Fruit fly (Drosophila melanogaster) whole organism, embryonic: ENCODE results near the gene CalpB.
A peak's percentile ranks its signal among the peaks of the same experiment; 100 is the strongest.

Source experiments
- Adf1 ChIP-seq: fragments of 200-800 bp; sonication (Bioruptor generic); IDR thresholded peaks from 2 replicates; pipeline ENCODE4 v1.3.6; 2022; ENCODE audit warnings: missing biosample characterization, missing genetic modification characterization
- Aef1 ChIP-seq: fragments of 200-800 bp; sonication (Bioruptor generic); IDR thresholded peaks from 3 replicates; pipeline ENCODE4 v1.3.6; 2022; ENCODE audit warnings: missing biosample characterization, missing genetic modification characterization
- CG10267 ChIP-seq: fragments of 200-800 bp; sonication (Bioruptor generic); optimal IDR thresholded peaks from 2 replicates; lab custom pipeline; 2018; ENCODE audit warnings: missing biosample characterization, mild to moderate bottlenecking, missing genetic modification characterization, moderate library complexity
- CG16813 ChIP-seq: fragments of 200-800 bp; sonication (Bioruptor generic); IDR thresholded peaks from 3 replicates; pipeline ENCODE4 v1.3.6; 2022; ENCODE audit warnings: missing biosample characterization, missing genetic modification characterization; ENCODE audit not compliant: partially characterized antibody
- CG32767 ChIP-seq: fragments of 200-800 bp; sonication (Bioruptor generic); IDR thresholded peaks from 2 replicates; pipeline ENCODE4 v1.3.6; 2022; ENCODE audit warnings: missing biosample characterization, missing genetic modification characterization
- CG3281 ChIP-seq: fragments of 200-800 bp; sonication (Bioruptor generic); optimal IDR thresholded peaks from 3 replicates; lab custom pipeline; 2017; ENCODE audit warnings: missing biosample characterization, mild to moderate bottlenecking, missing genetic modification characterization
- CG34376 ChIP-seq: fragments of 200-800 bp; sonication (Bioruptor generic); optimal IDR thresholded peaks from 2 replicates; lab custom pipeline; 2018; ENCODE audit warnings: missing biosample characterization, mild to moderate bottlenecking, missing genetic modification characterization
- CG4360 ChIP-seq: fragments of 200-800 bp; sonication (Bioruptor generic); IDR thresholded peaks from 2 replicates; pipeline ENCODE4 v1.3.6; 2022; ENCODE audit warnings: missing biosample characterization, missing genetic modification characterization
- CG6791 ChIP-seq: fragments of 200-800 bp; sonication (Bioruptor generic); IDR thresholded peaks from 3 replicates; pipeline ENCODE4 v1.3.6; 2022; ENCODE audit warnings: missing biosample characterization, missing genetic modification characterization; ENCODE audit not compliant: partially characterized antibody
- CG6854 ChIP-seq: fragments of 200-800 bp; sonication (Bioruptor generic); optimal IDR thresholded peaks from 3 replicates; lab custom pipeline; 2017; ENCODE audit warnings: missing biosample characterization, mild to moderate bottlenecking, missing genetic modification characterization
- Dp ChIP-seq: fragments of 200-800 bp; sonication (Bioruptor generic); optimal IDR thresholded peaks from 2 replicates; lab custom pipeline; 2018; ENCODE audit warnings: missing biosample characterization, mild to moderate bottlenecking, missing genetic modification characterization, moderate library complexity
- E2f2 ChIP-seq: fragments of 200-800 bp; sonication (Bioruptor generic); IDR thresholded peaks from 2 replicates; pipeline ENCODE4 v1.3.6; 2022; ENCODE audit warnings: missing biosample characterization, missing genetic modification characterization
- Gsc ChIP-seq: fragments of 200-800 bp; sonication (Bioruptor generic); IDR thresholded peaks from 2 replicates; pipeline ENCODE4 v1.3.6; 2022; ENCODE audit warnings: missing biosample characterization, missing genetic modification characterization
- HLH4C ChIP-seq: fragments of 200-800 bp; sonication (Bioruptor generic); IDR thresholded peaks from 3 replicates; pipeline ENCODE4 v1.3.6; 2022; ENCODE audit warnings: missing biosample characterization, missing genetic modification characterization; ENCODE audit not compliant: partially characterized antibody
- HLH54F ChIP-seq: fragments of 200-800 bp; sonication (Bioruptor generic); optimal IDR thresholded peaks from 3 replicates; lab custom pipeline; 2016; ENCODE audit warnings: missing biosample characterization, missing genetic modification characterization
- HLHmδ ChIP-seq: fragments of 200-800 bp; sonication (Bioruptor generic); optimal IDR thresholded peaks from 2 replicates; lab custom pipeline; 2018; ENCODE audit warnings: missing biosample characterization, mild to moderate bottlenecking, missing genetic modification characterization, moderate library complexity
- Hsf ChIP-seq: fragments of 200-800 bp; sonication (Bioruptor generic); optimal IDR thresholded peaks from 3 replicates; lab custom pipeline; 2016; ENCODE audit warnings: missing biosample characterization, missing genetic modification characterization
- Kr ChIP-seq: fragments of 200-800 bp; sonication (Bioruptor generic); optimal IDR thresholded peaks from 2 replicates; lab custom pipeline; 2017; ENCODE audit warnings: missing biosample characterization, mild to moderate bottlenecking, missing genetic modification characterization
- MBD-R2 ChIP-seq: fragments of 200-800 bp; sonication (Bioruptor generic); IDR thresholded peaks from 2 replicates; pipeline ENCODE4 v1.3.6; 2022; ENCODE audit warnings: missing biosample characterization, missing genetic modification characterization
- Mes4 ChIP-seq: fragments of 200-800 bp; sonication (Bioruptor generic); optimal IDR thresholded peaks from 2 replicates; lab custom pipeline; 2016; ENCODE audit warnings: missing biosample characterization, missing genetic modification characterization
- Six4 ChIP-seq: fragments of 200-800 bp; sonication (Bioruptor generic); optimal IDR thresholded peaks from 2 replicates; lab custom pipeline; 2016; ENCODE audit warnings: missing biosample characterization, missing genetic modification characterization
- ara ChIP-seq: fragments of 200-800 bp; sonication (Bioruptor generic); IDR thresholded peaks from 2 replicates; pipeline ENCODE4 v1.3.6; 2022; ENCODE audit warnings: missing biosample characterization, missing genetic modification characterization
- az2 ChIP-seq: fragments of 200-800 bp; sonication (Bioruptor generic); optimal IDR thresholded peaks from 3 replicates; lab custom pipeline; 2016; ENCODE audit warnings: missing biosample characterization, missing genetic modification characterization
- cg ChIP-seq: fragments of 200-800 bp; sonication (Bioruptor generic); optimal IDR thresholded peaks from 3 replicates; lab custom pipeline; 2019; ENCODE audit warnings: missing biosample characterization, mild to moderate bottlenecking, missing genetic modification characterization, moderate library complexity
- chn ChIP-seq: fragments of 200-800 bp; sonication (Bioruptor generic); optimal IDR thresholded peaks from 2 replicates; lab custom pipeline; 2016; ENCODE audit warnings: missing biosample characterization, missing genetic modification characterization
- danr ChIP-seq: fragments of 200-800 bp; sonication (Bioruptor generic); IDR thresholded peaks from 2 replicates; pipeline ENCODE4 v1.3.6; 2022; ENCODE audit warnings: missing biosample characterization, missing genetic modification characterization
- disco-r ChIP-seq: fragments of 200-800 bp; sonication (Bioruptor generic); optimal IDR thresholded peaks from 2 replicates; lab custom pipeline; 2016; ENCODE audit warnings: missing biosample characterization, missing genetic modification characterization
- en ChIP-seq: fragments of 200-800 bp; sonication (Bioruptor generic); optimal IDR thresholded peaks from 2 replicates; lab custom pipeline; 2016; ENCODE audit warnings: missing biosample characterization, missing genetic modification characterization
- exex ChIP-seq: fragments of 200-800 bp; sonication (Bioruptor generic); optimal IDR thresholded peaks from 4 replicates; lab custom pipeline; 2018; ENCODE audit warnings: missing biosample characterization, mild to moderate bottlenecking, missing genetic modification characterization, moderate library complexity
- fd96Cb ChIP-seq: fragments of 200-800 bp; sonication (Bioruptor generic); optimal IDR thresholded peaks from 2 replicates; lab custom pipeline; 2018; ENCODE audit warnings: missing biosample characterization, mild to moderate bottlenecking, missing genetic modification characterization, moderate library complexity
- fu2 ChIP-seq: fragments of 200-800 bp; sonication (Bioruptor generic); optimal IDR thresholded peaks from 2 replicates; lab custom pipeline; 2016; ENCODE audit warnings: missing biosample characterization, missing genetic modification characterization
- gcm ChIP-seq: fragments of 200-800 bp; sonication (Bioruptor generic); optimal IDR thresholded peaks from 2 replicates; lab custom pipeline; 2019; ENCODE audit warnings: missing biosample characterization, mild to moderate bottlenecking, missing genetic modification characterization, moderate library complexity
- grn ChIP-seq: fragments of 200-800 bp; sonication (Bioruptor generic); optimal IDR thresholded peaks from 3 replicates; lab custom pipeline; 2017; ENCODE audit warnings: missing biosample characterization, missing genetic modification characterization
- ham ChIP-seq: fragments of 200-800 bp; sonication (Bioruptor generic); IDR thresholded peaks from 2 replicates; pipeline ENCODE4 v1.3.6; 2022; ENCODE audit warnings: missing biosample characterization, missing genetic modification characterization
- hkb ChIP-seq, 2 experiments: fragments of 200-800 bp in 1 of 2; fragments of >200 bp in 1 of 2; sonication (Bioruptor generic) in 1 of 2; IDR thresholded peaks in 1 of 2; optimal IDR thresholded peaks in 1 of 2; 2 replicates each; pipeline versions ENCODE4 v1.3.6 to Lab custom; 2017 to 2022; ENCODE audit warnings: missing biosample characterization in 1 of 2, missing genetic modification characterization in 1 of 2
- maf-S ChIP-seq: fragments of 200-800 bp; sonication (Bioruptor generic); optimal IDR thresholded peaks from 2 replicates; lab custom pipeline; 2016; ENCODE audit warnings: missing biosample characterization, missing genetic modification characterization
- nerfin-1 ChIP-seq: fragments of 200-800 bp; sonication (Bioruptor generic); optimal IDR thresholded peaks from 3 replicates; lab custom pipeline; 2019; ENCODE audit warnings: missing biosample characterization, mild to moderate bottlenecking, missing genetic modification characterization, moderate library complexity
- pan ChIP-seq, 4 experiments: fragments of >200 bp in 3 of 4; fragments of 200-800 bp in 1 of 4; sonication (Bioruptor generic) in 1 of 4; optimal IDR thresholded peaks in 3 of 4; IDR thresholded peaks in 1 of 4; 2 replicates each; pipeline versions ENCODE4 v1.3.6 to Lab custom; 2017 to 2022; ENCODE audit warnings: missing biosample characterization in 2 of 4, missing genetic modification characterization in 2 of 4, mixed read lengths in 1 of 4
- pum ChIP-seq: fragments of 200-800 bp; sonication (Bioruptor generic); optimal IDR thresholded peaks from 2 replicates; lab custom pipeline; 2016; ENCODE audit warnings: missing biosample characterization, missing genetic modification characterization
- pzg ChIP-seq: fragments of 200-800 bp; sonication (Bioruptor generic); optimal IDR thresholded peaks from 3 replicates; lab custom pipeline; 2018; ENCODE audit warnings: missing biosample characterization, mild to moderate bottlenecking, missing genetic modification characterization, moderate library complexity
- rib ChIP-seq: fragments of 200-800 bp; sonication (Bioruptor generic); IDR thresholded peaks from 2 replicates; pipeline ENCODE4 v1.3.6; 2022; ENCODE audit warnings: missing biosample characterization, missing genetic modification characterization
- sim ChIP-seq: fragments of 200-800 bp; sonication (Bioruptor generic); IDR thresholded peaks from 2 replicates; pipeline ENCODE4 v1.3.6; 2022; ENCODE audit warnings: missing biosample characterization, missing genetic modification characterization
- sr ChIP-seq: fragments of 200-800 bp; sonication (Bioruptor generic); IDR thresholded peaks from 3 replicates; pipeline ENCODE4 v1.3.6; 2022; ENCODE audit warnings: missing biosample characterization, missing genetic modification characterization
- ssp ChIP-seq: fragments of 200-800 bp; sonication (Bioruptor generic); IDR thresholded peaks from 2 replicates; pipeline ENCODE4 v1.3.6; 2022; ENCODE audit warnings: missing biosample characterization, missing genetic modification characterization
- tap ChIP-seq: fragments of 200-800 bp; optimal IDR thresholded peaks from 3 replicates; lab custom pipeline; 2019; ENCODE audit warnings: missing biosample characterization, mild to moderate bottlenecking, missing genetic modification characterization, moderate library complexity
- tin ChIP-seq: fragments of 200-800 bp; sonication (Bioruptor generic); optimal IDR thresholded peaks from 3 replicates; lab custom pipeline; 2016; ENCODE audit warnings: missing biosample characterization, missing genetic modification characterization
- tna ChIP-seq: fragments of 200-800 bp; sonication (Bioruptor generic); IDR thresholded peaks from 2 replicates; pipeline ENCODE4 v1.3.6; 2022; ENCODE audit warnings: missing biosample characterization, missing genetic modification characterization; ENCODE audit not compliant: partially characterized antibody
- zf30C ChIP-seq: fragments of 200-800 bp; sonication (Bioruptor generic); optimal IDR thresholded peaks from 3 replicates; lab custom pipeline; 2018; ENCODE audit warnings: missing biosample characterization, mild to moderate bottlenecking, missing genetic modification characterization
- zfh2 ChIP-seq: fragments of 200-800 bp; sonication (Bioruptor generic); optimal IDR thresholded peaks from 2 replicates; lab custom pipeline; 2016; ENCODE audit warnings: missing biosample characterization, missing genetic modification characterization

The CalpB gene

dm6 chr3L:9855784-9856426 is 32.7 kb upstream of the CalpB start (continued):
- no peak for TF ChIP-seq pan (optimal IDR thresholded peaks at IDR 0.05; lab: Kevin White, UChicago)
- peak in 1 of 2 experiments; percentile 96 for TF ChIP-seq pan (GFP tag; optimal IDR thresholded peaks at IDR 0.05 in 1 of 2, IDR thresholded peaks at IDR 0.05 in 1 of 2)
- no peak for TF ChIP-seq HLH4C (GFP tag; lab: Robert Waterston, UW)
- TF ChIP-seq CG6854 (GFP tag; lab: Kevin White, UChicago) = peak; percentile 85
- peak; percentile 44 for TF ChIP-seq rib
- peak; percentile 88 for TF ChIP-seq cg (GFP tag; lab: Kevin White, UChicago)
- peak; percentile 77 for TF ChIP-seq E2f2 (GFP tag; lab: Robert Waterston, UW)
- peak; percentile 95 for TF ChIP-seq sr (GFP tag; lab: Robert Waterston, UW)
- peak; percentile 99 for TF ChIP-seq pum (GFP tag; lab: Kevin White, UChicago)
- peak; percentile 95 for TF ChIP-seq CG10267 (tag; lab: Kevin White, UChicago)
- TF ChIP-seq CG32767 (GFP tag; lab: Robert Waterston, UW) = peak; percentile 97
- peak; percentile 98 for TF ChIP-seq sim (GFP tag; lab: Robert Waterston, UW)
- TF ChIP-seq tap (tag; lab: Kevin White, UChicago) = peak; percentile 97
- TF ChIP-seq Dp = no peak
- no peak for TF ChIP-seq zf30C (GFP tag; lab: Kevin White, UChicago)
- TF ChIP-seq danr (GFP tag; lab: Robert Waterston, UW) = peak; percentile 94
- TF ChIP-seq CG4360 (GFP tag; lab: Robert Waterston, UW) = peak; percentile 96
- peak; percentile 97 for TF ChIP-seq Six4
- TF ChIP-seq CG6791 = no peak
- peak; percentile 96 for TF ChIP-seq HLH54F (GFP tag; lab: Kevin White, UChicago)
- TF ChIP-seq chn (GFP tag; lab: Kevin White, UChicago) = peak; percentile 98
- TF ChIP-seq hkb (optimal IDR thresholded peaks at IDR 0.05; lab: Kevin White, UChicago) = peak; percentile 81
- TF ChIP-seq hkb (GFP tag; IDR thresholded peaks at IDR 0.05; lab: Robert Waterston, UW) = peak; percentile 97
- TF ChIP-seq Gsc (GFP tag; lab: Robert Waterston, UW) = peak; percentile 96
- peak; percentile 68 for TF ChIP-seq HLHmδ (GFP tag; lab: Kevin White, UChicago)
- peak; percentile 93 for TF ChIP-seq CG3281 (GFP tag; lab: Kevin White, UChicago)
- TF ChIP-seq CG34376 (GFP tag; lab: Kevin White, UChicago) = peak; percentile 78
- TF ChIP-seq CG16813 (GFP tag; lab: Robert Waterston, UW) = no peak
- TF ChIP-seq Aef1 = peak; percentile 85
- TF ChIP-seq maf-S (GFP tag; lab: Kevin White, UChicago) = peak; percentile 95
- peak; percentile 98 for TF ChIP-seq az2 (GFP tag; lab: Kevin White, UChicago)
- TF ChIP-seq pzg (GFP tag; lab: Kevin White, UChicago) = no peak
- peak; percentile 98 for TF ChIP-seq tin (GFP tag; lab: Kevin White, UChicago)
- TF ChIP-seq ara (GFP tag; lab: Robert Waterston, UW) = peak; percentile 99
- peak; percentile 62 for TF ChIP-seq Adf1 (GFP tag; lab: Robert Waterston, UW)
- TF ChIP-seq grn = peak; percentile 77
- peak; percentile 97 for TF ChIP-seq Mes4 (GFP tag; lab: Kevin White, UChicago)
- peak; percentile 97 for TF ChIP-seq gcm
- peak; percentile 96 for TF ChIP-seq en (GFP tag; lab: Kevin White, UChicago)
- peak; percentile 94 for TF ChIP-seq disco-r (GFP tag; lab: Kevin White, UChicago)
- TF ChIP-seq tna (GFP tag; lab: Robert Waterston, UW) = no peak
- TF ChIP-seq ssp = peak; percentile 89
- TF ChIP-seq fu2 (GFP tag; lab: Kevin White, UChicago) = peak; percentile 90
- TF ChIP-seq ham (GFP tag; lab: Robert Waterston, UW) = peak; percentile 76
- peak; percentile 97 for TF ChIP-seq Hsf (GFP tag; lab: Kevin White, UChicago)
- peak; percentile 99 for TF ChIP-seq fd96Cb
- TF ChIP-seq nerfin-1 (tag; lab: Kevin White, UChicago) = peak; percentile 97
- peak; percentile 64; the same call in 1 of the 2 replicates for TF ChIP-seq MBD-R2 (GFP tag; lab: Robert Waterston, UW)
- peak; percentile 77 for TF ChIP-seq Kr (GFP tag; lab: Kevin White, UChicago)
- TF ChIP-seq exex (tag; lab: Kevin White, UChicago) = peak; percentile 47
- TF ChIP-seq zfh2 (GFP tag; lab: Kevin White, UChicago) = peak; percentile 89
